Worm (Caenorhabditis elegans) whole organism, L4/young adult: ENCODE results near the gene zig-11.

ENCODE experiments used
- W03F9.2 ChIP-seq: fragments of 150-350 bp; optimal IDR thresholded peaks from 2 replicates; lab custom pipeline; 2014; ENCODE audit warnings: missing biosample characterization, missing genetic modification characterization
- dao-5 ChIP-seq: sonication (generic microtip); optimal IDR thresholded peaks from 2 replicates; lab custom pipeline; 2016; ENCODE audit warnings: missing genotype, missing genetic modification characterization, moderate library complexity, missing compliant biosample characterization
- him-1 ChIP-seq: sonication (generic microtip); optimal IDR thresholded peaks from 2 replicates; lab custom pipeline; 2016; ENCODE audit warnings: missing genotype, missing genetic modification reagents, missing genetic modification characterization, missing compliant biosample characterization

The zig-11 gene

ce11 chrV:1892567-1893277 is at the start of gene zig-11:
TSS of gene zig-11 (minus strand) at chrV:1892939.
- TF ChIP-seq W03F9.2 (tag; lab: Kevin White, UChicago) (no peak), dao-5 (tag; lab: Kevin White, UChicago) (no peak), him-1 (no peak)

- TF ChIP-seq dao-5 (tag; lab: Kevin White, UChicago), result no peak
- no peak for TF ChIP-seq W03F9.2 (tag; lab: Kevin White, UChicago)
- TF ChIP-seq him-1, result no peak
These were observed 47.9 kb upstream of the zig-11 start for ce11 chrV:1940472-1941221.

- TF ChIP-seq him-1 (no peak), W03F9.2 (tag; lab: Kevin White, UChicago) (no peak), dao-5 (tag; lab: Kevin White, UChicago) (no peak)
These were observed 45.2 kb upstream of the zig-11 start, which contains the start of gene glb-25 for ce11 chrV:1937963-1938362. TSS of gene glb-25 (plus strand) at chrV:1938263.

ce11 chrV:1935494-1935893 is 42.8 kb upstream of the zig-11 start:
- no peak for TF ChIP-seq him-1
- TF ChIP-seq W03F9.2 (tag; lab: Kevin White, UChicago), result no peak
- no peak for TF ChIP-seq dao-5 (tag; lab: Kevin White, UChicago)

- TF ChIP-seq him-1, result no peak
These were observed 35.7 kb upstream of the zig-11 start for ce11 chrV:1928473-1928872.

- TF ChIP-seq dao-5 (tag; lab: Kevin White, UChicago), result no peak
- TF ChIP-seq him-1, result no peak
- no peak for TF ChIP-seq W03F9.2 (tag; lab: Kevin White, UChicago)
These were observed 34.3 kb upstream of the zig-11 start, which contains the start of gene T06A1.5 for ce11 chrV:1927015-1927414. TSS of gene T06A1.5 (plus strand) at chrV:1927223.

ce11 chrV:1925487-1925886 is 32.7 kb upstream of the zig-11 start, which contains the start of gene T06A1.1:
TSS of gene T06A1.1 (minus strand) at chrV:1925587.
- no peak for TF ChIP-seq W03F9.2 (tag; lab: Kevin White, UChicago)
- TF ChIP-seq dao-5 (tag; lab: Kevin White, UChicago), result no peak
- no peak for TF ChIP-seq him-1

- TF ChIP-seq him-1 (no peak), dao-5 (tag; lab: Kevin White, UChicago) (no peak), W03F9.2 (tag; lab: Kevin White, UChicago) (no peak)
These were observed 28.6 kb upstream of the zig-11 start, which contains the start of gene gst-37 for ce11 chrV:1921321-1921720. TSS of gene gst-37 (plus strand) at chrV:1921621.

ce11 chrV:1920105-1920504 is 27.4 kb upstream of the zig-11 start, which contains the start of gene Y32G9A.12:
TSS of gene Y32G9A.12 (minus strand) at chrV:1920205.
- no peak for TF ChIP-seq him-1
- TF ChIP-seq dao-5 (tag; lab: Kevin White, UChicago), result no peak
- TF ChIP-seq W03F9.2 (tag; lab: Kevin White, UChicago), result no peak

ce11 chrV:1918030-1918559 is 25.4 kb upstream of the zig-11 start, which contains the start of gene Y32G9A.2:
TSS of gene Y32G9A.2 (plus strand) at chrV:1918509.
- TF ChIP-seq him-1 (no peak), dao-5 (tag; lab: Kevin White, UChicago) (no peak), W03F9.2 (tag; lab: Kevin White, UChicago) (no peak)

- TF ChIP-seq W03F9.2 (tag; lab: Kevin White, UChicago) (no peak), him-1 (no peak), dao-5 (tag; lab: Kevin White, UChicago) (no peak)
These were observed 18.4 kb upstream of the zig-11 start, which contains the start of gene Y32G9A.3 for ce11 chrV:1911102-1911501. TSS of gene Y32G9A.3 (plus strand) at chrV:1911402.

- TF ChIP-seq W03F9.2 (tag; lab: Kevin White, UChicago) (no peak), him-1 (no peak), dao-5 (tag; lab: Kevin White, UChicago) (no peak)
These were observed 15.8 kb upstream of the zig-11 start, which contains the start of gene srp-3 for ce11 chrV:1908542-1908941. TSS of gene srp-3 (plus strand) at chrV:1908842.

ce11 chrV:1907350-1907749 is 14.6 kb upstream of the zig-11 start, which contains the start of gene Y32G9A.5:
TSS of gene Y32G9A.5 (plus strand) at chrV:1907650.
- TF ChIP-seq dao-5 (tag; lab: Kevin White, UChicago) (no peak), W03F9.2 (tag; lab: Kevin White, UChicago) (no peak), him-1 (no peak)

ce11 chrV:1895483-1895882 is 2.7 kb upstream of the zig-11 start, which contains the start of gene nphp-2:
TSS of gene nphp-2 (plus strand) at chrV:1895783.
- TF ChIP-seq dao-5 (tag; lab: Kevin White, UChicago) (no peak), him-1 (no peak), W03F9.2 (tag; lab: Kevin White, UChicago) (no peak)
